Worm (Caenorhabditis elegans) whole organism, L3 larva: ENCODE measurements around the gene skr-18.

ENCODE experiments used
- elt-3 ChIP-seq, 3 experiments: fragments of 150-350 bp in 1 of 3; sonication (generic microtip) in 2 of 3; optimal IDR thresholded peaks; 2 replicates in 2 of 3; 4 replicates in 1 of 3; lab custom pipeline; 2014 to 2017; ENCODE audit warnings: missing biosample characterization in 3 of 3, missing genetic modification characterization in 3 of 3
- fos-1 ChIP-seq: fragments of 150-350 bp; optimal IDR thresholded peaks from 2 replicates; lab custom pipeline; 2014; ENCODE audit warnings: missing biosample characterization, missing genetic modification characterization
- pqm-1 ChIP-seq: fragments of 150-350 bp; optimal IDR thresholded peaks from 2 replicates; lab custom pipeline; 2017; ENCODE audit warnings: missing biosample characterization, missing genetic modification characterization, inconsistent platforms
- unc-39 ChIP-seq: sonication (generic microtip); optimal IDR thresholded peaks from 4 replicates; lab custom pipeline; 2017; ENCODE audit warnings: missing biosample characterization, missing genetic modification characterization

ce11 chrIV:754357-754972 is 40.8 kb downstream of the skr-18 start:
- no peak for TF ChIP-seq fos-1
- TF ChIP-seq unc-39 (tag; lab: Kevin White, UChicago), result no peak
- TF ChIP-seq elt-3 (tag; optimal IDR thresholded peaks at IDR 0.05; lab: Kevin White, UChicago), result no peak
- TF ChIP-seq pqm-1 (tag; lab: Kevin White, UChicago), result no peak
